Worm (Caenorhabditis elegans): Measurements from ENCODE around the gene C49F8.1.

DNA sequence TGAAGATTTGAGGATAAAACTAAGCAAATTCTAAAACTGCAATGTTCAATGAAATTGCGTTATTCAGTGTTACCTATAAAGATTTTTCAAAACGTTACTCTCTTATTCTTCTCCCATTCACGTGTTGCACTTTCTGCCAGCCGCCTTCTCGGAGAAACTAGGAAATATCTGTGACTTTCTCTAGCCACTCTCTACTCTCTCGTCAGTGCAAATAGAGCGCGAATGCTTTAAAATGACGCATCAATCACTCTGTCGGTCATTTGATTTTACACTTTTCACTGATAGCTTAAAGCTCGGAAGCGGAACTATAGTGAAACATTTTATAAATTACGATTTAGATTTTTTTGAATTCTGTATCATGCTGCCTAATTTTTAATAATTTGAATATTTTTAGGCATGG, 35.9 kb downstream of the C49F8.1 start:
- TF ChIP-seq nhr-237 (tag; optimal IDR thresholded peaks at IDR 0.05) (no peak), ztf-11 (tag; optimal IDR thresholded peaks at IDR 0.05) (no peak), skn-1 (tag; optimal IDR thresholded peaks at IDR 0.05) (no peak), pqm-1 (tag; optimal IDR thresholded peaks at IDR 0.05) (peak; percentile 11), fos-1 (tag; optimal IDR thresholded peaks at IDR 0.05) (no peak), aly-2 (tag; optimal IDR thresholded peaks at IDR 0.05) (no peak)

All from whole organism, L4 larva.